Worm (Caenorhabditis elegans): Measurements from ENCODE around the gene cav-1.

The cav-1 gene

ce11 chrIV:9789496-9789895, 17.2 kb downstream of the cav-1 start, which contains the start of gene T13F2.4:
TSS of gene T13F2.4 (plus strand) at chrIV:9789796.
- TF ChIP-seq tra-4 (tag; optimal IDR thresholded peaks at IDR 0.05), result no peak
- no peak for TF ChIP-seq ceh-13 (GFP tag; optimal IDR thresholded peaks at IDR 0.05)
- no peak for TF ChIP-seq tbx-37 (GFP tag; conservative IDR thresholded peaks at IDR 0.05)
- no peak for TF ChIP-seq tbx-11 (GFP tag; IDR thresholded peaks at IDR 0.05)
- TF ChIP-seq hmg-4 (GFP tag; optimal IDR thresholded peaks at IDR 0.05), result no peak
- TF ChIP-seq ama-1 (optimal IDR thresholded peaks at IDR 0.05), result no peak
- TF ChIP-seq flt-1 (GFP tag; IDR thresholded peaks at IDR 0.05), result no peak
- no peak for TF ChIP-seq sea-1 (GFP tag; conservative IDR thresholded peaks at IDR 0.05)
- TF ChIP-seq aly-1 (tag; optimal IDR thresholded peaks at IDR 0.05), result no peak
- no peak for TF ChIP-seq F13C5.2 (tag; optimal IDR thresholded peaks at IDR 0.05)
- no peak for TF ChIP-seq B0310.2 (tag; optimal IDR thresholded peaks at IDR 0.05)
- no peak for TF ChIP-seq pes-1 (GFP tag; IDR thresholded peaks at IDR 0.05)
- no peak for TF ChIP-seq ets-7 (tag; optimal IDR thresholded peaks at IDR 0.05)
- no peak for TF ChIP-seq hmbx-1 (tag; optimal IDR thresholded peaks at IDR 0.05)
- no peak for TF ChIP-seq hnd-1 (tag; optimal IDR thresholded peaks at IDR 0.05)
- TF ChIP-seq ceh-36 (tag; optimal IDR thresholded peaks at IDR 0.05), result no peak
- TF ChIP-seq scrt-1 (GFP tag; IDR thresholded peaks at IDR 0.05), result no peak

ce11 chrIV:9790708-9791107, 18.4 kb downstream of the cav-1 start:
- no peak for TF ChIP-seq flt-1 (GFP tag; IDR thresholded peaks at IDR 0.05)

- TF ChIP-seq B0310.2 (tag; optimal IDR thresholded peaks at IDR 0.05) (no peak), ama-1 (optimal IDR thresholded peaks at IDR 0.05) (no peak), flt-1 (GFP tag; IDR thresholded peaks at IDR 0.05) (no peak), tra-4 (tag; optimal IDR thresholded peaks at IDR 0.05) (no peak), hmbx-1 (tag; optimal IDR thresholded peaks at IDR 0.05) (no peak), tbx-11 (GFP tag; IDR thresholded peaks at IDR 0.05) (no peak), pes-1 (GFP tag; IDR thresholded peaks at IDR 0.05) (no peak), hmg-4 (GFP tag; optimal IDR thresholded peaks at IDR 0.05) (no peak), sea-1 (GFP tag; conservative IDR thresholded peaks at IDR 0.05) (no peak), ceh-13 (GFP tag; optimal IDR thresholded peaks at IDR 0.05) (no peak), F13C5.2 (tag; optimal IDR thresholded peaks at IDR 0.05) (no peak)
Observed at ce11 chrIV:9795250-9795649, 22.9 kb downstream of the cav-1 start.

- no peak for TF ChIP-seq hnd-1 (tag; optimal IDR thresholded peaks at IDR 0.05)
- TF ChIP-seq tra-4 (tag; optimal IDR thresholded peaks at IDR 0.05), result no peak
- no peak for TF ChIP-seq F13C5.2 (tag; optimal IDR thresholded peaks at IDR 0.05)
- TF ChIP-seq scrt-1 (GFP tag; IDR thresholded peaks at IDR 0.05), result no peak
Observed at ce11 chrIV:9796494-9796893, 24.2 kb downstream of the cav-1 start, which contains the start of gene pis-1. TSS of gene pis-1 (minus strand) at chrIV:9796594.

- TF ChIP-seq tbx-37 (GFP tag; conservative IDR thresholded peaks at IDR 0.05), result no peak
- TF ChIP-seq tbx-11 (GFP tag; IDR thresholded peaks at IDR 0.05), result no peak
- no peak for TF ChIP-seq hnd-1 (tag; optimal IDR thresholded peaks at IDR 0.05)
- no peak for TF ChIP-seq F13C5.2 (tag; optimal IDR thresholded peaks at IDR 0.05)
- TF ChIP-seq aly-1 (tag; optimal IDR thresholded peaks at IDR 0.05), result no peak
Observed at ce11 chrIV:9797304-9798003, 25.1 kb downstream of the cav-1 start, which contains the start of gene T13F2.2. TSS of gene T13F2.2 (minus strand) at chrIV:9797354.

- TF ChIP-seq tra-4 (tag; optimal IDR thresholded peaks at IDR 0.05) (no peak), ets-7 (tag; optimal IDR thresholded peaks at IDR 0.05) (no peak), scrt-1 (GFP tag; IDR thresholded peaks at IDR 0.05) (no peak), flt-1 (GFP tag; IDR thresholded peaks at IDR 0.05) (no peak), ama-1 (optimal IDR thresholded peaks at IDR 0.05) (no peak)
Observed at ce11 chrIV:9798307-9798706, 26.0 kb downstream of the cav-1 start.

- TF ChIP-seq tbx-37 (GFP tag; conservative IDR thresholded peaks at IDR 0.05) (no peak), B0310.2 (tag; optimal IDR thresholded peaks at IDR 0.05) (no peak), aly-1 (tag; optimal IDR thresholded peaks at IDR 0.05) (no peak), flt-1 (GFP tag; IDR thresholded peaks at IDR 0.05) (no peak), ama-1 (optimal IDR thresholded peaks at IDR 0.05) (no peak), tra-4 (tag; optimal IDR thresholded peaks at IDR 0.05) (no peak), scrt-1 (GFP tag; IDR thresholded peaks at IDR 0.05) (no peak), sea-1 (GFP tag; conservative IDR thresholded peaks at IDR 0.05) (no peak), pes-1 (GFP tag; IDR thresholded peaks at IDR 0.05) (no peak), F13C5.2 (tag; optimal IDR thresholded peaks at IDR 0.05) (no peak), ceh-13 (GFP tag; optimal IDR thresholded peaks at IDR 0.05) (no peak), hmbx-1 (tag; optimal IDR thresholded peaks at IDR 0.05) (no peak), hmg-4 (GFP tag; optimal IDR thresholded peaks at IDR 0.05) (no peak), ceh-36 (tag; optimal IDR thresholded peaks at IDR 0.05) (no peak), tbx-11 (GFP tag; IDR thresholded peaks at IDR 0.05) (no peak), hnd-1 (tag; optimal IDR thresholded peaks at IDR 0.05) (no peak), ets-7 (tag; optimal IDR thresholded peaks at IDR 0.05) (no peak)
Observed at ce11 chrIV:9799129-9799528, 26.8 kb downstream of the cav-1 start, which contains the start of gene fat-4. TSS of gene fat-4 (plus strand) at chrIV:9799429.

ce11 chrIV:9799664-9800063, 27.4 kb downstream of the cav-1 start:
- TF ChIP-seq tra-4 (tag; optimal IDR thresholded peaks at IDR 0.05) (no peak), hmg-4 (GFP tag; optimal IDR thresholded peaks at IDR 0.05) (no peak), tbx-37 (GFP tag; conservative IDR thresholded peaks at IDR 0.05) (no peak), scrt-1 (GFP tag; IDR thresholded peaks at IDR 0.05) (no peak), F13C5.2 (tag; optimal IDR thresholded peaks at IDR 0.05) (no peak), ets-7 (tag; optimal IDR thresholded peaks at IDR 0.05) (no peak), ceh-13 (GFP tag; optimal IDR thresholded peaks at IDR 0.05) (no peak), hmbx-1 (tag; optimal IDR thresholded peaks at IDR 0.05) (no peak), flt-1 (GFP tag; IDR thresholded peaks at IDR 0.05) (no peak), ceh-36 (tag; optimal IDR thresholded peaks at IDR 0.05) (no peak), pes-1 (GFP tag; IDR thresholded peaks at IDR 0.05) (no peak), hnd-1 (tag; optimal IDR thresholded peaks at IDR 0.05) (no peak), sea-1 (GFP tag; conservative IDR thresholded peaks at IDR 0.05) (no peak), ama-1 (optimal IDR thresholded peaks at IDR 0.05) (no peak), aly-1 (tag; optimal IDR thresholded peaks at IDR 0.05) (no peak), tbx-11 (GFP tag; IDR thresholded peaks at IDR 0.05) (no peak), B0310.2 (tag; optimal IDR thresholded peaks at IDR 0.05) (no peak)
